Fruit fly (Drosophila melanogaster): ENCODE measurements around the gene CG7523.
A peak's percentile ranks its signal among the peaks of the same experiment; 100 is the strongest.

dm6 chr3R:17718760-17719625 is 48.3 kb upstream of the CG7523 start, which contains the start of gene Pxt:
- TF ChIP-seq CG1620 (GFP tag; optimal IDR thresholded peaks at IDR 0.05) = no peak
- TF ChIP-seq toe (GFP tag; optimal IDR thresholded peaks at IDR 0.05) = no peak
- no peak for TF ChIP-seq pad (GFP tag; optimal IDR thresholded peaks at IDR 0.05)
- peak; percentile 83 for TF ChIP-seq tj (GFP tag; optimal IDR thresholded peaks at IDR 0.05)
- TF ChIP-seq Clk (GFP tag; optimal IDR thresholded peaks at IDR 0.05) = no peak
- no peak for TF ChIP-seq CG11617 (GFP tag; optimal IDR thresholded peaks at IDR 0.05)
- TF ChIP-seq CG7101 (tag; optimal IDR thresholded peaks at IDR 0.05) = no peak
- no peak for TF ChIP-seq CG7045 (GFP tag; optimal IDR thresholded peaks at IDR 0.05)
- TF ChIP-seq Hr96 (GFP tag; optimal IDR thresholded peaks at IDR 0.05) = no peak

Measured in whole organism, adult.